Fruit fly (Drosophila melanogaster) whole organism: ENCODE results near the gene Fancd2.

ENCODE experiments used
- CG8478 ChIP-seq: fragments of >200 bp; optimal IDR thresholded peaks from 2 replicates; lab custom pipeline; 2018; ENCODE audit warnings: inconsistent platforms
- Dll ChIP-seq: fragments of >200 bp; optimal IDR thresholded peaks from 2 replicates; lab custom pipeline; 2017
- usp ChIP-seq: fragments of >200 bp; optimal IDR thresholded peaks from 2 replicates; lab custom pipeline; 2017; ENCODE audit warnings: missing biosample characterization, missing genetic modification characterization, mixed read lengths

- TF ChIP-seq usp = no peak
- TF ChIP-seq CG8478 (lab: Kevin White, UChicago) = no peak
- TF ChIP-seq Dll (lab: Kevin White, UChicago) = no peak
Observed at dm6 chr3R:20829416-20830131, 13.6 kb upstream of the Fancd2 start.
